Fruit fly (Drosophila melanogaster) whole organism, embryonic: Measurements from ENCODE around the gene Scox.

Experiments used
- Atf6 ChIP-seq: fragments of 200-800 bp; sonication (Bioruptor generic); IDR thresholded peaks from 2 replicates; pipeline ENCODE4 v1.3.6; 2022; ENCODE audit warnings: missing biosample characterization, missing genetic modification characterization
- Bdp1 ChIP-seq: fragments of 200-800 bp; sonication (Bioruptor generic); optimal IDR thresholded peaks from 3 replicates; lab custom pipeline; 2016; ENCODE audit warnings: missing biosample characterization, missing genetic modification characterization
- Bteb2 ChIP-seq: fragments of 200-800 bp; sonication (Bioruptor generic); optimal IDR thresholded peaks from 2 replicates; lab custom pipeline; 2016; ENCODE audit warnings: missing biosample characterization, missing genetic modification characterization
- CG11695 ChIP-seq: fragments of 200-800 bp; sonication (Bioruptor generic); IDR thresholded peaks from 3 replicates; pipeline ENCODE4 v1.3.6; 2022; ENCODE audit warnings: missing biosample characterization, missing genetic modification characterization
- CG12104 ChIP-seq: fragments of 200-800 bp; sonication (Bioruptor generic); optimal IDR thresholded peaks from 3 replicates; lab custom pipeline; 2016; ENCODE audit warnings: missing biosample characterization, missing genetic modification characterization
- CG12219 ChIP-seq: fragments of 200-800 bp; sonication (Bioruptor generic); optimal IDR thresholded peaks from 3 replicates; lab custom pipeline; 2018; ENCODE audit warnings: missing biosample characterization, mild to moderate bottlenecking, missing genetic modification characterization
- CG13775 ChIP-seq: fragments of 200-800 bp; sonication (Bioruptor generic); optimal IDR thresholded peaks from 3 replicates; lab custom pipeline; 2017; ENCODE audit warnings: missing biosample characterization, mild to moderate bottlenecking, missing genetic modification characterization
- CG14667 ChIP-seq: fragments of 200-800 bp; sonication (Bioruptor generic); IDR thresholded peaks from 2 replicates; pipeline ENCODE4 v1.3.6; 2022; ENCODE audit warnings: missing biosample characterization, missing genetic modification characterization
- CG14965 ChIP-seq: fragments of 200-800 bp; sonication (Bioruptor generic); optimal IDR thresholded peaks from 2 replicates; lab custom pipeline; 2016; ENCODE audit warnings: missing biosample characterization, missing genetic modification characterization, borderline replicate concordance
- CG15601 ChIP-seq: fragments of 200-800 bp; sonication (Bioruptor generic); optimal IDR thresholded peaks from 3 replicates; lab custom pipeline; 2019; ENCODE audit warnings: missing biosample characterization, mild to moderate bottlenecking, missing genetic modification characterization, moderate library complexity
- CG17912 ChIP-seq: fragments of 200-800 bp; sonication (Bioruptor generic); optimal IDR thresholded peaks from 2 replicates; lab custom pipeline; 2018; ENCODE audit warnings: missing biosample characterization, mild to moderate bottlenecking, missing genetic modification characterization
- CG18599 ChIP-seq: fragments of 200-800 bp; sonication (Bioruptor generic); optimal IDR thresholded peaks from 3 replicates; lab custom pipeline; 2017; ENCODE audit warnings: missing biosample characterization, missing genetic modification characterization, mild to moderate bottlenecking, moderate library complexity, missing genetic modification reagents
- CG30431 ChIP-seq: fragments of 200-800 bp; sonication (Bioruptor generic); optimal IDR thresholded peaks from 2 replicates; lab custom pipeline; 2017; ENCODE audit warnings: missing biosample characterization, missing genetic modification characterization
- CG31365 ChIP-seq: fragments of 200-800 bp; sonication (Bioruptor generic); optimal IDR thresholded peaks from 2 replicates; lab custom pipeline; 2018; ENCODE audit warnings: missing biosample characterization, mild to moderate bottlenecking, missing genetic modification characterization
- CG33557 ChIP-seq: fragments of 200-800 bp; sonication (Bioruptor generic); optimal IDR thresholded peaks from 2 replicates; lab custom pipeline; 2019; ENCODE audit warnings: missing biosample characterization, mild to moderate bottlenecking, missing genetic modification characterization, moderate library complexity
- CG42726 ChIP-seq: fragments of 200-800 bp; sonication (Bioruptor generic); IDR thresholded peaks from 2 replicates; pipeline ENCODE4 v1.3.6; 2022; ENCODE audit warnings: missing biosample characterization, missing genetic modification characterization; ENCODE audit not compliant: partially characterized antibody
- CG4404 ChIP-seq: fragments of 200-800 bp; sonication (Bioruptor generic); IDR thresholded peaks from 2 replicates; pipeline ENCODE4 v1.3.6; 2022; ENCODE audit warnings: missing biosample characterization, missing genetic modification characterization
- CG7786 ChIP-seq: fragments of 200-800 bp; sonication (Bioruptor generic); optimal IDR thresholded peaks from 2 replicates; lab custom pipeline; 2016; ENCODE audit warnings: missing biosample characterization, missing genetic modification characterization
- CG8290 ChIP-seq, 3 experiments: fragments of 200-800 bp; sonication (Bioruptor generic); optimal IDR thresholded peaks; 2 replicates each; lab custom pipeline; 2016 to 2019; ENCODE audit warnings: missing biosample characterization in 3 of 3, missing genetic modification characterization in 3 of 3, mild to moderate bottlenecking in 2 of 3, moderate library complexity in 1 of 3
- CG8924 ChIP-seq: fragments of 200-800 bp; optimal IDR thresholded peaks from 3 replicates; lab custom pipeline; 2019; ENCODE audit warnings: missing biosample characterization, mild to moderate bottlenecking, missing genetic modification characterization, moderate library complexity
- D19B ChIP-seq: fragments of 200-800 bp; sonication (Bioruptor generic); optimal IDR thresholded peaks from 2 replicates; lab custom pipeline; 2017; ENCODE audit warnings: missing biosample characterization, mild to moderate bottlenecking, missing genetic modification characterization
- Dbx ChIP-seq: fragments of 200-800 bp; sonication (Bioruptor generic); IDR thresholded peaks from 3 replicates; pipeline ENCODE4 v1.3.6; 2022; ENCODE audit warnings: missing biosample characterization, missing genetic modification characterization
- Fer1 ChIP-seq: fragments of 200-800 bp; sonication (Bioruptor generic); optimal IDR thresholded peaks from 2 replicates; lab custom pipeline; 2017; ENCODE audit warnings: missing biosample characterization, mild to moderate bottlenecking, missing genetic modification characterization
- HLH4C ChIP-seq: fragments of 200-800 bp; sonication (Bioruptor generic); IDR thresholded peaks from 3 replicates; pipeline ENCODE4 v1.3.6; 2022; ENCODE audit warnings: missing biosample characterization, missing genetic modification characterization; ENCODE audit not compliant: partially characterized antibody
- Lpt ChIP-seq: fragments of >200 bp; optimal IDR thresholded peaks from 2 replicates; lab custom pipeline; 2018; ENCODE audit warnings: missing biosample characterization, missing genetic modification characterization
- MESR4 ChIP-seq: fragments of 200-800 bp; sonication (Bioruptor generic); optimal IDR thresholded peaks from 2 replicates; lab custom pipeline; 2018; ENCODE audit warnings: missing biosample characterization, mild to moderate bottlenecking, missing genetic modification characterization, moderate library complexity
- Sin3A ChIP-seq: fragments of >200 bp; optimal IDR thresholded peaks from 2 replicates; lab custom pipeline; 2018
- Spps ChIP-seq: fragments of 200-800 bp; sonication (Bioruptor generic); optimal IDR thresholded peaks from 2 replicates; lab custom pipeline; 2018; ENCODE audit warnings: missing biosample characterization, mild to moderate bottlenecking, missing genetic modification characterization
- Sry-δ ChIP-seq: fragments of 200-800 bp; sonication (Bioruptor generic); optimal IDR thresholded peaks from 2 replicates; lab custom pipeline; 2016; ENCODE audit warnings: missing biosample characterization, missing genetic modification characterization
- Stat92E ChIP-seq, 3 experiments: fragments of >200 bp in 2 of 3; fragments of 200-800 bp in 1 of 3; sonication (Bioruptor generic) in 1 of 3; optimal IDR thresholded peaks; 2 replicates each; lab custom pipeline; 2017 to 2019; ENCODE audit warnings: missing biosample characterization in 3 of 3, missing genetic modification characterization in 3 of 3, mild to moderate bottlenecking in 1 of 3, moderate library complexity in 1 of 3
- chif ChIP-seq, 2 experiments: fragments of 200-800 bp; sonication (Bioruptor generic); optimal IDR thresholded peaks; 3 replicates each; lab custom pipeline; 2016; ENCODE audit warnings: missing biosample characterization in 2 of 2, missing genetic modification characterization in 2 of 2
- corto ChIP-seq: fragments of 200-800 bp; sonication (Bioruptor generic); optimal IDR thresholded peaks from 2 replicates; lab custom pipeline; 2016; ENCODE audit warnings: missing biosample characterization, mild to moderate bottlenecking, missing genetic modification characterization, moderate library complexity
- crp ChIP-seq, 2 experiments: fragments of 200-800 bp; sonication (Bioruptor generic); optimal IDR thresholded peaks; 2 replicates in 1 of 2; 3 replicates in 1 of 2; lab custom pipeline; 2017; ENCODE audit warnings: missing biosample characterization in 2 of 2, missing genetic modification characterization in 2 of 2, mild to moderate bottlenecking in 1 of 2, moderate library complexity in 1 of 2
- cwo ChIP-seq: fragments of 200-800 bp; sonication (Bioruptor generic); optimal IDR thresholded peaks from 3 replicates; lab custom pipeline; 2017; ENCODE audit warnings: missing biosample characterization, missing genetic modification characterization, mild to moderate bottlenecking, moderate library complexity, missing genetic modification reagents
- dan ChIP-seq: fragments of 200-800 bp; sonication (Bioruptor generic); IDR thresholded peaks from 2 replicates; pipeline ENCODE4 v1.3.6; 2022; ENCODE audit warnings: missing biosample characterization, missing genetic modification characterization
- hkb ChIP-seq, 2 experiments: fragments of 200-800 bp in 1 of 2; fragments of >200 bp in 1 of 2; sonication (Bioruptor generic) in 1 of 2; IDR thresholded peaks in 1 of 2; optimal IDR thresholded peaks in 1 of 2; 2 replicates each; pipeline versions ENCODE4 v1.3.6 to Lab custom; 2017 to 2022; ENCODE audit warnings: missing biosample characterization in 1 of 2, missing genetic modification characterization in 1 of 2
- insv ChIP-seq, 2 experiments: fragments of 200-800 bp; sonication (Bioruptor generic); optimal IDR thresholded peaks; 3 replicates each; lab custom pipeline; 2016 to 2018; ENCODE audit warnings: missing biosample characterization in 2 of 2, missing genetic modification characterization in 2 of 2
- inv ChIP-seq: fragments of 200-800 bp; sonication (Bioruptor generic); IDR thresholded peaks from 2 replicates; pipeline ENCODE4 v1.3.6; 2022; ENCODE audit warnings: missing biosample characterization, missing genetic modification characterization; ENCODE audit not compliant: partially characterized antibody
- lbe ChIP-seq: fragments of 200-800 bp; sonication (Bioruptor generic); optimal IDR thresholded peaks from 2 replicates; lab custom pipeline; 2016; ENCODE audit warnings: missing biosample characterization, mild to moderate bottlenecking, missing genetic modification characterization
- mirr ChIP-seq: fragments of 200-800 bp; sonication (Bioruptor generic); optimal IDR thresholded peaks from 3 replicates; lab custom pipeline; 2018; ENCODE audit warnings: missing biosample characterization, mild to moderate bottlenecking, missing genetic modification characterization
- nerfin-2 ChIP-seq: fragments of 200-800 bp; sonication (Bioruptor generic); IDR thresholded peaks from 2 replicates; pipeline ENCODE4 v1.3.6; 2022; ENCODE audit warnings: missing biosample characterization, missing genetic modification characterization; ENCODE audit not compliant: partially characterized antibody
- odd ChIP-seq: fragments of 200-800 bp; sonication (Bioruptor generic); optimal IDR thresholded peaks from 2 replicates; lab custom pipeline; 2017; ENCODE audit warnings: missing biosample characterization, mild to moderate bottlenecking, missing genetic modification characterization
- pan ChIP-seq, 4 experiments: fragments of >200 bp in 3 of 4; fragments of 200-800 bp in 1 of 4; sonication (Bioruptor generic) in 1 of 4; optimal IDR thresholded peaks in 3 of 4; IDR thresholded peaks in 1 of 4; 2 replicates each; pipeline versions ENCODE4 v1.3.6 to Lab custom; 2017 to 2022; ENCODE audit warnings: missing biosample characterization in 2 of 4, missing genetic modification characterization in 2 of 4, mixed read lengths in 1 of 4
- prd ChIP-seq, 3 experiments: fragments of >200 bp in 2 of 3; fragments of 200-800 bp in 1 of 3; sonication (Bioruptor generic) in 1 of 3; optimal IDR thresholded peaks in 2 of 3; IDR thresholded peaks in 1 of 3; 2 replicates in 2 of 3; 3 replicates in 1 of 3; pipeline versions ENCODE4 v1.3.6 to Lab custom; 2017 to 2022; ENCODE audit warnings: missing biosample characterization in 1 of 3, missing genetic modification characterization in 1 of 3
- sens ChIP-seq: fragments of 200-800 bp; sonication (Bioruptor generic); peaks from one replicate; lab custom pipeline; 2016; ENCODE audit warnings: missing biosample characterization, missing genetic modification characterization

Scox gene

DNA sequence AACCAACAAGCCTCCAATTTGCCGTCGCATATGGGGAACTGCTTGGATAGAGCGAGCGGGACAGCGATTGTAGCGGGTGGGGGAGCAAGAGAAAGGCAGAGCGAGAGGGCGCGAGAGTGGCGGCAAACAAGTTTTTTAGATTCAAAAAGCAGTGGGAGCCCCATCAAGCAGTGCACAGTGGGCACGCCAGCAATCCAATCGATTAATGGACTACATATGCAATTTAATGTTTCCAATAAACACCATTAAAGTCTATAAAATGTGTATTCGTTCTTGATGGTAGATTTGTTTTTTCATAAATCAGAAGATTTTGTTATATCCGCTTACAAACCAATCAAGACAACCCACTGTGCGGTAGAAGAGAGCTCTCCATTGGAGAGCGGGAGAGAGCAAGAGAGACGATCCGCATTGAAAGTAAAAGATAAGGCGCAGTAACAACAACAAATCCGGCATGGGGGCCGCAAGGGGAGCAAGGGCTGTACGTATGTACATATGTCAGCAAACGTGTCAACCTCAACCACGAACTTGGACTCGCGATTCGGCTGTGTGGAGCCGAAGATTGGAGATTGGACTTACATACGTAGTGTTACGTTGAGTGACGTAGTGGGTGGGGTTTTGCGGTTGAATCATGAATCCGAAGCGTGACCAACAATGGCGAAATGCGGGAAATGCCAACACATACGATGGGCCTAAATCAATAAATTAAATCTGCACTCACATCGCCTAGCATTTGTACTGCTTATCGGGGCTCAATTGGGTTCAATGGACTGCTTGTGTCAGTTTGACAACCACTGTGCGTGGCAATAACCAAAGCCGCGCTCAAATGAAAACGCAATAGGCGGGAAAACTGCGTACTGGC is 28.9 kb upstream of the Scox start (continued):
- TF ChIP-seq CG18599 (GFP tag; lab: Kevin White, UChicago) (peak; percentile 99), odd (peak; percentile 97), Sin3A (no peak), HLH4C (GFP tag; lab: Robert Waterston, UW) (peak; percentile 66), dan (peak; percentile 97), CG8290 (GFP tag; optimal IDR thresholded peaks at IDR 0.05; lab: Kevin White, UChicago) (peak; percentile 99), CG8290 (tag; optimal IDR thresholded peaks at IDR 0.05; lab: Kevin White, UChicago) (peak; percentile 99 to 100), Sry-δ (GFP tag; lab: Kevin White, UChicago) (peak; percentile 81), crp (GFP tag; optimal IDR thresholded peaks at IDR 0.05; lab: Kevin White, UChicago) (peak; percentile 35 to 77), CG14965 (GFP tag; lab: Kevin White, UChicago) (peak; percentile 92), CG17912 (GFP tag; lab: Kevin White, UChicago) (peak; percentile 96), Atf6 (GFP tag; lab: Robert Waterston, UW) (peak; percentile 99), CG7786 (GFP tag; lab: Kevin White, UChicago) (peak; percentile 99), Dbx (peak; percentile 99), CG12219 (peak; percentile 99), prd (optimal IDR thresholded peaks at IDR 0.05; lab: Kevin White, UChicago) (no peak), prd (GFP tag; IDR thresholded peaks at IDR 0.05; lab: Robert Waterston, UW) (peak; percentile 99), Bteb2 (peak; percentile 98), CG31365 (tag; lab: Kevin White, UChicago) (peak; percentile 98), MESR4 (GFP tag; lab: Kevin White, UChicago) (peak; percentile 85), CG14667 (GFP tag; lab: Robert Waterston, UW) (peak; percentile 99), CG11695 (peak; percentile 98), pan (optimal IDR thresholded peaks at IDR 0.05; lab: Kevin White, UChicago) (no peak), pan (GFP tag; optimal IDR thresholded peaks at IDR 0.05 in 1 of 2, IDR thresholded peaks at IDR 0.05 in 1 of 2) (peak in 1 of 2 experiments; percentile 99), CG13775 (GFP tag; lab: Kevin White, UChicago) (peak; percentile 99), CG4404 (GFP tag; lab: Robert Waterston, UW) (peak; percentile 98), lbe (GFP tag; lab: Kevin White, UChicago) (peak; percentile 98), cwo (GFP tag; lab: Kevin White, UChicago) (peak; percentile 97), CG15601 (tag; lab: Kevin White, UChicago) (peak; percentile 98), Fer1 (peak; percentile 98), Bdp1 (GFP tag; lab: Kevin White, UChicago) (peak; percentile 94), hkb (optimal IDR thresholded peaks at IDR 0.05; lab: Kevin White, UChicago) (peak; percentile 95), hkb (GFP tag; IDR thresholded peaks at IDR 0.05; lab: Robert Waterston, UW) (peak; percentile 99), Spps (peak; percentile 98), insv (GFP tag; optimal IDR thresholded peaks at IDR 0.05; lab: Kevin White, UChicago) (peak; percentile 9 to 70), CG30431 (GFP tag; lab: Kevin White, UChicago) (peak; percentile 99), corto (GFP tag; lab: Kevin White, UChicago) (peak; percentile 95), Lpt (GFP tag; lab: Kevin White, UChicago) (no peak), nerfin-2 (GFP tag; lab: Robert Waterston, UW) (peak; percentile 74), CG8924 (tag; lab: Kevin White, UChicago) (peak; percentile 99), D19B (GFP tag; lab: Kevin White, UChicago) (peak; percentile 95), inv (peak; percentile 62), CG42726 (GFP tag; lab: Robert Waterston, UW) (peak; percentile 68; the same call in 1 of the 2 replicates), sens (GFP tag; lab: Kevin White, UChicago) (peak; percentile 100), chif (GFP tag; optimal IDR thresholded peaks at IDR 0.05; lab: Kevin White, UChicago) (peak; percentile 99), CG12104 (GFP tag; lab: Kevin White, UChicago) (peak; percentile 98), mirr (peak; percentile 99), CG33557 (GFP tag; lab: Kevin White, UChicago) (peak; percentile 98), Stat92E (GFP tag; optimal IDR thresholded peaks at IDR 0.05; lab: Kevin White, UChicago) (peak in 1 of 3 experiments; percentile 95)
